Worm (Caenorhabditis elegans) whole organism, L1 larva: ENCODE data around the gene let-653.

Experiments
- F16B12.6 ChIP-seq: fragments of 150-350 bp; optimal IDR thresholded peaks from 2 replicates; lab custom pipeline; 2014; ENCODE audit warnings: missing biosample characterization, missing genetic modification characterization
- aha-1 ChIP-seq: fragments of 150-350 bp; optimal IDR thresholded peaks from 2 replicates; lab custom pipeline; 2014; ENCODE audit warnings: missing biosample characterization, missing genetic modification characterization
- alr-1 ChIP-seq: fragments of 200-800 bp; sonication (Bioruptor generic); optimal IDR thresholded peaks from 2 replicates; lab custom pipeline; 2018; ENCODE audit warnings: borderline replicate concordance, mild to moderate bottlenecking, missing genetic modification characterization, missing compliant biosample characterization
- aly-2 ChIP-seq: fragments of 150-350 bp; optimal IDR thresholded peaks from 2 replicates; lab custom pipeline; 2014; ENCODE audit warnings: missing biosample characterization, missing genetic modification characterization
- blmp-1 ChIP-seq: fragments of 150-350 bp; optimal IDR thresholded peaks from 2 replicates; lab custom pipeline; 2014; ENCODE audit warnings: missing biosample characterization, missing genetic modification characterization
- ceh-63 ChIP-seq: fragments of 200-800 bp; sonication (Bioruptor generic); optimal IDR thresholded peaks from 2 replicates; lab custom pipeline; 2018; ENCODE audit warnings: mild to moderate bottlenecking, missing genetic modification characterization, missing compliant biosample characterization
- ceh-8 ChIP-seq: fragments of 200-800 bp; sonication (Bioruptor generic); optimal IDR thresholded peaks from 2 replicates; lab custom pipeline; 2018; ENCODE audit warnings: mild to moderate bottlenecking, missing genetic modification characterization, moderate library complexity, missing compliant biosample characterization
- dsc-1 ChIP-seq: sonication (generic microtip); optimal IDR thresholded peaks from 2 replicates; lab custom pipeline; 2016; ENCODE audit warnings: mild to moderate bottlenecking, missing genetic modification characterization, missing compliant biosample characterization
- egl-27 ChIP-seq, 2 experiments: fragments of 150-350 bp in 1 of 2; sonication (generic microtip); optimal IDR thresholded peaks; 3 replicates each; lab custom pipeline; 2017 to 2018; ENCODE audit warnings: missing biosample characterization in 2 of 2, missing genetic modification characterization in 2 of 2, missing genetic modification reagents in 2 of 2
- ets-5 ChIP-seq: fragments of 200-800 bp; sonication (Bioruptor generic); IDR thresholded peaks from 2 replicates; pipeline ENCODE4 v1.3.6; 2022; ENCODE audit warnings: missing genetic modification characterization, missing compliant biosample characterization
- fkh-8 ChIP-seq: sonication (generic microtip); optimal IDR thresholded peaks from 2 replicates; lab custom pipeline; 2016; ENCODE audit warnings: mild to moderate bottlenecking, missing genetic modification characterization, missing compliant biosample characterization
- fos-1 ChIP-seq: fragments of 150-350 bp; optimal IDR thresholded peaks from 2 replicates; lab custom pipeline; 2014; ENCODE audit warnings: missing biosample characterization, missing genetic modification characterization
- irx-1 ChIP-seq: sonication (generic microtip); optimal IDR thresholded peaks from 2 replicates; lab custom pipeline; 2016; ENCODE audit warnings: missing genetic modification characterization, missing compliant biosample characterization
- isw-1 ChIP-seq: fragments of 200-800 bp; sonication (Bioruptor generic); IDR thresholded peaks from 2 replicates; pipeline ENCODE4 v1.3.6; 2022; ENCODE audit warnings: missing genetic modification characterization, missing compliant biosample characterization
- jun-1 ChIP-seq: fragments of 150-350 bp; optimal IDR thresholded peaks from 2 replicates; lab custom pipeline; 2014; ENCODE audit warnings: missing biosample characterization, missing genetic modification reagents, missing genetic modification characterization
- lin-13 ChIP-seq: fragments of 150-350 bp; optimal IDR thresholded peaks from 2 replicates; lab custom pipeline; 2014; ENCODE audit warnings: missing biosample characterization, missing genetic modification reagents, missing genetic modification characterization
- lin-14 ChIP-seq: fragments of 200-800 bp; sonication (Bioruptor generic); optimal IDR thresholded peaks from 2 replicates; lab custom pipeline; 2018; ENCODE audit warnings: mild to moderate bottlenecking, missing genetic modification characterization, moderate library complexity, missing compliant biosample characterization
- lir-3 ChIP-seq: sonication (generic microtip); optimal IDR thresholded peaks from 2 replicates; lab custom pipeline; 2016; ENCODE audit warnings: mild to moderate bottlenecking, missing genetic modification characterization, moderate library complexity, missing compliant biosample characterization; ENCODE audit not compliant: poor library complexity
- mab-9 ChIP-seq: fragments of 200-800 bp; sonication (Bioruptor generic); IDR thresholded peaks from 2 replicates; pipeline ENCODE4 v1.3.6; 2022; ENCODE audit warnings: missing genetic modification reagents, missing genetic modification characterization, missing compliant biosample characterization
- mef-2 ChIP-seq: fragments of 150-350 bp; optimal IDR thresholded peaks from 2 replicates; lab custom pipeline; 2014; ENCODE audit warnings: missing biosample characterization, missing genetic modification characterization
- mep-1 ChIP-seq: fragments of 150-350 bp; optimal IDR thresholded peaks from 2 replicates; lab custom pipeline; 2014; ENCODE audit warnings: missing biosample characterization, missing genetic modification characterization
- nhr-20 ChIP-seq: sonication (generic microtip); optimal IDR thresholded peaks from 2 replicates; lab custom pipeline; 2016; ENCODE audit warnings: mild to moderate bottlenecking, missing genetic modification characterization, missing compliant biosample characterization
- nhr-237 ChIP-seq: fragments of 150-350 bp; optimal IDR thresholded peaks from 2 replicates; lab custom pipeline; 2014; ENCODE audit warnings: missing biosample characterization, missing genetic modification characterization
- nhr-71 ChIP-seq: sonication (generic microtip); optimal IDR thresholded peaks from 2 replicates; lab custom pipeline; 2016; ENCODE audit warnings: mild to moderate bottlenecking, missing genetic modification characterization, moderate library complexity, missing compliant biosample characterization
- nhr-77 ChIP-seq: fragments of 150-350 bp; optimal IDR thresholded peaks from 2 replicates; lab custom pipeline; 2014; ENCODE audit warnings: missing biosample characterization, missing genetic modification characterization
- nhr-90 ChIP-seq: sonication (generic microtip); optimal IDR thresholded peaks from 2 replicates; lab custom pipeline; 2016; ENCODE audit warnings: mild to moderate bottlenecking, missing genetic modification characterization, missing compliant biosample characterization; ENCODE audit not compliant: poor library complexity
- pag-3 ChIP-seq: sonication (generic microtip); optimal IDR thresholded peaks from 2 replicates; lab custom pipeline; 2017; ENCODE audit warnings: missing genetic modification characterization, mild to moderate bottlenecking, missing compliant biosample characterization, antibody characterized with exemption, borderline replicate concordance; ENCODE audit not compliant: insufficient read depth
- skn-1 ChIP-seq: fragments of 150-350 bp; optimal IDR thresholded peaks from 2 replicates; lab custom pipeline; 2014; ENCODE audit warnings: missing biosample characterization, missing genetic modification characterization
- sptf-1 ChIP-seq: fragments of 150-350 bp; optimal IDR thresholded peaks from 2 replicates; lab custom pipeline; 2014; ENCODE audit warnings: missing biosample characterization, missing genetic modification characterization
- swsn-7 ChIP-seq: sonication (generic microtip); optimal IDR thresholded peaks from 2 replicates; lab custom pipeline; 2016; ENCODE audit warnings: missing genetic modification characterization, missing compliant biosample characterization
- tbx-2 ChIP-seq: sonication (generic microtip); optimal IDR thresholded peaks from 2 replicates; lab custom pipeline; 2016; ENCODE audit warnings: missing genetic modification characterization, missing compliant biosample characterization
- unc-130 ChIP-seq: fragments of 150-350 bp; optimal IDR thresholded peaks from 2 replicates; lab custom pipeline; 2017; ENCODE audit warnings: missing biosample characterization, missing genetic modification characterization, inconsistent platforms
- unc-30 ChIP-seq: sonication (generic microtip); optimal IDR thresholded peaks from 2 replicates; lab custom pipeline; 2017; ENCODE audit warnings: missing biosample characterization, missing genetic modification characterization
- unc-62 ChIP-seq: fragments of 150-350 bp; optimal IDR thresholded peaks from 2 replicates; lab custom pipeline; 2014; ENCODE audit warnings: missing biosample characterization, missing genetic modification reagents, missing genetic modification characterization
- unc-86 ChIP-seq: sonication (generic microtip); optimal IDR thresholded peaks from 2 replicates; lab custom pipeline; 2016; ENCODE audit warnings: missing genetic modification characterization, missing compliant biosample characterization
- unc-98 ChIP-seq: fragments of 200-800 bp; sonication (Bioruptor generic); IDR thresholded peaks from 2 replicates; pipeline ENCODE4 v1.3.6; 2022; ENCODE audit warnings: missing genetic modification characterization, missing compliant biosample characterization
- vab-15 ChIP-seq: sonication (generic microtip); optimal IDR thresholded peaks from 2 replicates; lab custom pipeline; 2017; ENCODE audit warnings: missing genotype, mild to moderate bottlenecking, missing genetic modification characterization, missing compliant biosample characterization
- ztf-4 ChIP-seq: fragments of 150-350 bp; optimal IDR thresholded peaks from 2 replicates; lab custom pipeline; 2014; ENCODE audit warnings: missing biosample characterization, missing genetic modification characterization

The let-653 gene

ce11 chrIV:11877674-11878073, 7.7 kb upstream of the let-653 start, which contains the start of gene pph-2:
pph-2 (minus strand) TSS chrIV:11877774.
- TF ChIP-seq unc-86 (tag; lab: Kevin White, UChicago) (no peak), aly-2 (tag; lab: Kevin White, UChicago) (no peak), mab-9 (no peak), skn-1 (tag; lab: Kevin White, UChicago) (no peak), irx-1 (tag; lab: Kevin White, UChicago) (no peak), swsn-7 (no peak), nhr-237 (tag; lab: Kevin White, UChicago) (no peak), pag-3 (tag; lab: Kevin White, UChicago) (no peak), unc-30 (tag; lab: Kevin White, UChicago) (no peak), aha-1 (tag; lab: Kevin White, UChicago) (no peak), blmp-1 (tag; lab: Kevin White, UChicago) (no peak), dsc-1 (tag; lab: Kevin White, UChicago) (no peak), nhr-20 (tag; lab: Kevin White, UChicago) (no peak), ets-5 (GFP tag; lab: Robert Waterston, UW) (no peak), fkh-8 (tag; lab: Kevin White, UChicago) (no peak), lir-3 (tag; lab: Kevin White, UChicago) (no peak), mep-1 (tag; lab: Kevin White, UChicago) (no peak)

ce11 chrIV:11878249-11878648, 7.2 kb upstream of the let-653 start, which contains the start of gene cutl-27:
cutl-27 (plus strand) TSS chrIV:11878549.
- TF ChIP-seq unc-86 (tag; lab: Kevin White, UChicago) (no peak), unc-130 (tag; lab: Kevin White, UChicago) (no peak), ztf-4 (tag; lab: Kevin White, UChicago) (no peak), jun-1 (tag; lab: Kevin White, UChicago) (no peak), aly-2 (tag; lab: Kevin White, UChicago) (no peak), lin-13 (no peak), lir-3 (tag; lab: Kevin White, UChicago) (no peak), alr-1 (tag; lab: Kevin White, UChicago) (no peak), unc-62 (GFP tag; lab: Kevin White, UChicago) (no peak), nhr-77 (tag; lab: Kevin White, UChicago) (no peak), nhr-90 (no peak), mep-1 (tag; lab: Kevin White, UChicago) (no peak), tbx-2 (tag; lab: Kevin White, UChicago) (no peak), swsn-7 (no peak), ceh-8 (GFP tag; lab: Kevin White, UChicago) (no peak), isw-1 (GFP tag; lab: Robert Waterston, UW) (no peak), fos-1 (tag; lab: Kevin White, UChicago) (no peak)
- TF ChIP-seq, all 84 proteins: peak for 0

ce11 chrIV:11882534-11882933, 2.9 kb upstream of the let-653 start:
- no peak for TF ChIP-seq unc-98 (GFP tag; lab: Robert Waterston, UW)
- TF ChIP-seq mef-2, result no peak
- no peak for TF ChIP-seq egl-27 (tag; optimal IDR thresholded peaks at IDR 0.05; lab: Kevin White, UChicago)
- no peak for TF ChIP-seq ceh-63 (GFP tag; lab: Kevin White, UChicago)
- TF ChIP-seq nhr-71 (tag; lab: Kevin White, UChicago), result no peak
- no peak for TF ChIP-seq vab-15 (tag; lab: Kevin White, UChicago)
- no peak for TF ChIP-seq F16B12.6 (tag; lab: Kevin White, UChicago)
- no peak for TF ChIP-seq lin-14 (GFP tag; lab: Kevin White, UChicago)
- TF ChIP-seq aha-1 (tag; lab: Kevin White, UChicago), result no peak
- no peak for TF ChIP-seq sptf-1
